Worm (Caenorhabditis elegans) whole organism, L1 larva: ENCODE results near the gene str-68.

ENCODE experiments used
- F16B12.6 ChIP-seq: fragments of 150-350 bp; optimal IDR thresholded peaks from 2 replicates; lab custom pipeline; 2014; ENCODE audit warnings: missing biosample characterization, missing genetic modification characterization
- ama-1 ChIP-seq: fragments of 150-350 bp; optimal IDR thresholded peaks from 2 replicates; lab custom pipeline; 2014
- jun-1 ChIP-seq: fragments of 150-350 bp; optimal IDR thresholded peaks from 2 replicates; lab custom pipeline; 2014; ENCODE audit warnings: missing biosample characterization, missing genetic modification reagents, missing genetic modification characterization
- lin-39 ChIP-seq: fragments of 150-350 bp; optimal IDR thresholded peaks from 2 replicates; lab custom pipeline; 2014; ENCODE audit warnings: missing biosample characterization, missing genetic modification reagents, missing genetic modification characterization
- lir-3 ChIP-seq: sonication (generic microtip); optimal IDR thresholded peaks from 2 replicates; lab custom pipeline; 2016; ENCODE audit warnings: mild to moderate bottlenecking, missing genetic modification characterization, moderate library complexity, missing compliant biosample characterization; ENCODE audit not compliant: poor library complexity
- nhr-11 ChIP-seq: fragments of 150-350 bp; optimal IDR thresholded peaks from 2 replicates; lab custom pipeline; 2014; ENCODE audit warnings: missing biosample characterization, missing genetic modification characterization
- nhr-77 ChIP-seq: fragments of 150-350 bp; optimal IDR thresholded peaks from 2 replicates; lab custom pipeline; 2014; ENCODE audit warnings: missing biosample characterization, missing genetic modification characterization
- nhr-90 ChIP-seq: sonication (generic microtip); optimal IDR thresholded peaks from 2 replicates; lab custom pipeline; 2016; ENCODE audit warnings: mild to moderate bottlenecking, missing genetic modification characterization, missing compliant biosample characterization; ENCODE audit not compliant: poor library complexity
- pag-3 ChIP-seq: sonication (generic microtip); optimal IDR thresholded peaks from 2 replicates; lab custom pipeline; 2017; ENCODE audit warnings: missing genetic modification characterization, mild to moderate bottlenecking, missing compliant biosample characterization, antibody characterized with exemption, borderline replicate concordance; ENCODE audit not compliant: insufficient read depth
- swsn-7 ChIP-seq: sonication (generic microtip); optimal IDR thresholded peaks from 2 replicates; lab custom pipeline; 2016; ENCODE audit warnings: missing genetic modification characterization, missing compliant biosample characterization
- unc-30 ChIP-seq: sonication (generic microtip); optimal IDR thresholded peaks from 2 replicates; lab custom pipeline; 2017; ENCODE audit warnings: missing biosample characterization, missing genetic modification characterization
- zag-1 ChIP-seq: fragments of 150-350 bp; optimal IDR thresholded peaks from 2 replicates; lab custom pipeline; 2014; ENCODE audit warnings: missing biosample characterization, missing genetic modification characterization

- TF ChIP-seq jun-1 (tag; lab: Kevin White, UChicago) (no peak), unc-30 (tag; lab: Kevin White, UChicago) (no peak), nhr-77 (tag; lab: Kevin White, UChicago) (no peak), lir-3 (tag; lab: Kevin White, UChicago) (no peak), ama-1 (lab: Kevin White, UChicago) (no peak), lin-39 (tag; lab: Kevin White, UChicago) (no peak), swsn-7 (tag; lab: Kevin White, UChicago) (no peak), F16B12.6 (tag; lab: Kevin White, UChicago) (no peak), pag-3 (no peak), nhr-11 (tag; lab: Kevin White, UChicago) (no peak), zag-1 (no peak), nhr-90 (tag; lab: Kevin White, UChicago) (no peak)
Observed at ce11 chrV:3071548-3071947, 35.8 kb downstream of the str-68 start, which contains the start of gene C50H11.13.
